Fruit fly (Drosophila melanogaster): ENCODE measurements around the gene CG16820.

Gene CG16820

DNA sequence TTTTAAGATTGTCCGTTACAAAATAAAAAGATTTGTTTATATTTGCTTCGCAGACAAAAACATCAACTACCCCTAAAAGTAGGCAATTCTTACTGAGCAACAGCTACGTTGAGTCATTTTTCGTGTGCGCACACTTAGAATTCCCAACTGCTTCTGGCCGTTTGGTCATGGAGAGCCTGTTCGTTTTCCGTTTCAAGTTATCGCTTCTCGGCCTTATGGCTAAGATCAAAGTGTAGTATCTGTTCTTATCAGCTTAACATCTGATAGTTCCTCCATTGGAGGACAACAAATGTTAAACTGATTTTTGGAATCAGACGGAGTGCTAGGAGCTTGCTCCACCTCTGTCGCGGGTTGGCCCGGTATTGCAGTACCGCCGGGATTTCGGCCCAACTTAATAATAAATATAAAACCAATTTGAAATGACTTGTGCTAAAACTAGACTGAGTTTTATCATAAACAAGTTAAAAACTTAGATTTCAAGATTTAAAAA, 30.3 kb upstream of the CG16820 start (continued):
- TF ChIP-seq Fer1 (GFP tag; optimal IDR thresholded peaks at IDR 0.05), result peak; percentile 10
- peak; percentile 33 for TF ChIP-seq Ets97D (GFP tag; optimal IDR thresholded peaks at IDR 0.05)
- TF ChIP-seq CG2199 (GFP tag; IDR thresholded peaks at IDR 0.05), result peak; percentile 86
- peak; percentile 49 for TF ChIP-seq CG4360 (GFP tag; IDR thresholded peaks at IDR 0.05)
- TF ChIP-seq pros (GFP tag; optimal IDR thresholded peaks at IDR 0.05), result peak; percentile 98
- TF ChIP-seq otp (GFP tag; IDR thresholded peaks at IDR 0.05), result peak; percentile 76
- TF ChIP-seq CG14441 (GFP tag; IDR thresholded peaks at IDR 0.05), result peak; percentile 43; the same call in 1 of the 2 replicates
- peak; percentile 3 for TF ChIP-seq pzg (GFP tag; optimal IDR thresholded peaks at IDR 0.05)
- peak; percentile 39 for TF ChIP-seq Asciz (GFP tag; optimal IDR thresholded peaks at IDR 0.05)
- peak; percentile 8; the same call in 1 of the 2 replicates for TF ChIP-seq CG17328 (GFP tag; IDR thresholded peaks at IDR 0.05)
- peak; percentile 7 for TF ChIP-seq CG10267 (tag; optimal IDR thresholded peaks at IDR 0.05)
- TF ChIP-seq CG15696 (tag; optimal IDR thresholded peaks at IDR 0.05), result peak; percentile 73
- peak; percentile 46 for TF ChIP-seq CG1603 (tag; optimal IDR thresholded peaks at IDR 0.05)
- TF ChIP-seq CG3281 (GFP tag; optimal IDR thresholded peaks at IDR 0.05), result peak; percentile 24
- 0 out of 3 replicates have a peak, but pooled peaks have one; percentile 14 for TF ChIP-seq jigr1 (GFP tag; IDR thresholded peaks at IDR 0.05)
- peak in 1 of 2 experiments; percentile 47 for TF ChIP-seq Hr51 (GFP tag; optimal IDR thresholded peaks at IDR 0.05)
- TF ChIP-seq Stat92E (GFP tag; optimal IDR thresholded peaks at IDR 0.05), result peak in 1 of 3 experiments; percentile 87
- TF ChIP-seq CG32532 (GFP tag; IDR thresholded peaks at IDR 0.05), result peak; percentile 72
- TF ChIP-seq Chrac-16 (GFP tag; optimal IDR thresholded peaks at IDR 0.05), result peak; percentile 13
- peak; percentile 2 for TF ChIP-seq Ssrp (tag; optimal IDR thresholded peaks at IDR 0.05)
- TF ChIP-seq CG2120 (GFP tag; optimal IDR thresholded peaks at IDR 0.05), result peak; percentile 64
- peak; percentile 75 for TF ChIP-seq Antp (GFP tag; optimal IDR thresholded peaks at IDR 0.05)
- 0 out of 4 replicates have a peak, but pooled peaks have one; percentile 51 for TF ChIP-seq chinmo (GFP tag; IDR thresholded peaks at IDR 0.05; ENCODE audit: partially characterized antibody)
- TF ChIP-seq CG33557 (GFP tag; optimal IDR thresholded peaks at IDR 0.05), result peak; percentile 16
- peak; percentile 46; the same call in 1 of the 2 replicates for TF ChIP-seq CG8765 (GFP tag; IDR thresholded peaks at IDR 0.05)
- peak; percentile 58 for TF ChIP-seq Mes4 (GFP tag; optimal IDR thresholded peaks at IDR 0.05)
- peak; percentile 42 for TF ChIP-seq CG10979 (tag; optimal IDR thresholded peaks at IDR 0.05)
- TF ChIP-seq HLH4C (GFP tag; IDR thresholded peaks at IDR 0.05; ENCODE audit: partially characterized antibody), result peak; percentile 25; the same call in 1 of the 3 replicates
- peak; percentile 33 for TF ChIP-seq CG12391 (tag; optimal IDR thresholded peaks at IDR 0.05)
- TF ChIP-seq CG12769 (tag; optimal IDR thresholded peaks at IDR 0.05), result peak; percentile 70
- peak; percentile 41 for TF ChIP-seq CG8944 (GFP tag; optimal IDR thresholded peaks at IDR 0.05)
- TF ChIP-seq Opbp (GFP tag; IDR thresholded peaks at IDR 0.05; ENCODE audit: partially characterized antibody), result peak; percentile 72
- peak; percentile 31; the same call in 1 of the 2 replicates for TF ChIP-seq dati (GFP tag; IDR thresholded peaks at IDR 0.05)
- TF ChIP-seq CG12942 (GFP tag; optimal IDR thresholded peaks at IDR 0.05), result peak; percentile 19
- peak; percentile 68 for TF ChIP-seq Dad (GFP tag; optimal IDR thresholded peaks at IDR 0.05)
- peak; percentile 49; the same call in 1 of the 2 replicates for TF ChIP-seq ara (GFP tag; IDR thresholded peaks at IDR 0.05)
- TF ChIP-seq ewg (GFP tag; optimal IDR thresholded peaks at IDR 0.05), result peak; percentile 38
- peak; percentile 77 for TF ChIP-seq bbx (GFP tag; IDR thresholded peaks at IDR 0.05; ENCODE audit: partially characterized antibody)
- peak; percentile 80 for TF ChIP-seq caup (GFP tag; optimal IDR thresholded peaks at IDR 0.05; ENCODE audit: severe bottlenecking)
- TF ChIP-seq CG3726 (GFP tag; IDR thresholded peaks at IDR 0.05), result peak; percentile 46; the same call in 1 of the 3 replicates
- peak; percentile 26 for TF ChIP-seq CG9817 (tag; optimal IDR thresholded peaks at IDR 0.05)
- peak; percentile 53 for TF ChIP-seq NC2α (GFP tag; optimal IDR thresholded peaks at IDR 0.05)
- TF ChIP-seq CG9932 (GFP tag; IDR thresholded peaks at IDR 0.05), result peak; percentile 59; the same call in 1 of the 2 replicates
- peak; percentile 55; the same call in 1 of the 3 replicates for TF ChIP-seq H15 (GFP tag; IDR thresholded peaks at IDR 0.05)
- TF ChIP-seq sob (GFP tag; IDR thresholded peaks at IDR 0.05), result peak; percentile 81
- TF ChIP-seq CG14050 (GFP tag; IDR thresholded peaks at IDR 0.05), result 0 out of 3 replicates have a peak, but pooled peaks have one; percentile 16
- TF ChIP-seq CG4730 (GFP tag; IDR thresholded peaks at IDR 0.05), result peak; percentile 44; the same call in 1 of the 2 replicates
- TF ChIP-seq chn (GFP tag; optimal IDR thresholded peaks at IDR 0.05), result peak; percentile 27

Measured in whole organism, embryonic.